Fruit fly (Drosophila melanogaster): ENCODE data around the gene CG17272.

Gene CG17272

DNA sequence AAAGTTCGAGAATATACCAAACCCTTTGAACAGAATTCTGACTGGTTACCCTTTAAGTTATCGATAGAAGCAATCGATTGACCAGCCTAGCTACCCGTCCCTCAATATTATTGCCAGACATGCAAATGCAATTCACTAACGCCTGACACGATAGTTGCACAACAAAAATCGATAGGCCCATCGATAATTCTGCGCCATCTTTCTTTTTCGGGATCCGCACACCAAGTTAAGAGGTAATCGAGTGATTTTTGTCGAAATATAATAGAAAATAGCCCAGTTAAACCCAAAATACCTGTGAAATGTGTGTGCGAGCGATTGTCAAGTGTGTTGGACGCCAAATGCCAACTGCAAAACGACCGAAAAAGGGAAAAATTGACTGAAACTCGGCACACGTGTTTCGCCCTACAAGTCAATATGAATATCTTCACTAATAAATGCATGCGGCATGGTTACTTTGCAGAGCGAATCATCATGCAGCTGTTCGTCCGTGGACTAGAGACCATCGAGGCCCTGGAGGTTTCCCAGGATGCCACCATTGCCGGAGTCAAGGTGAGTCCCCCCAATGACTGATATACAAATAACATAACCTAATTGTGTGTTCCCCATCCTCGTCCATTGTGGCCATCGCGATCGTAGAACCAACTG lies 26.5 kb upstream of the CG17272 start, which contains the start of gene RpS30 (continued):
- TF ChIP-seq CG6791 (GFP tag; IDR thresholded peaks at IDR 0.05; ENCODE audit: partially characterized antibody) (peak; percentile 97), Vsx1 (GFP tag; optimal IDR thresholded peaks at IDR 0.05) (no peak), pzg (GFP tag; optimal IDR thresholded peaks at IDR 0.05) (peak; percentile 99), lov (optimal IDR thresholded peaks at IDR 0.05) (no peak), lov (GFP tag; IDR thresholded peaks at IDR 0.05) (no peak), CG3407 (GFP tag; optimal IDR thresholded peaks at IDR 0.05) (no peak), CG4820 (GFP tag; optimal IDR thresholded peaks at IDR 0.05) (no peak), Xrp1 (GFP tag; IDR thresholded peaks at IDR 0.05) (no peak), CG5245 (GFP tag; optimal IDR thresholded peaks at IDR 0.05) (peak; percentile 35), inv (GFP tag; IDR thresholded peaks at IDR 0.05; ENCODE audit: partially characterized antibody) (peak; percentile 96), CG7987 (GFP tag; optimal IDR thresholded peaks at IDR 0.05) (peak; percentile 64), CG1647 (GFP tag; optimal IDR thresholded peaks at IDR 0.05) (no peak), Scr (GFP tag; IDR thresholded peaks at IDR 0.05; ENCODE audit: partially characterized antibody) (peak; percentile 95), CG9727 (GFP tag; optimal IDR thresholded peaks at IDR 0.05) (peak; percentile 51), CG8290 (GFP tag; optimal IDR thresholded peaks at IDR 0.05) (peak; percentile 47), CG8290 (tag; optimal IDR thresholded peaks at IDR 0.05) (peak in 1 of 2 experiments; percentile 87), seq (GFP tag; IDR thresholded peaks at IDR 0.05) (no peak), vvl (GFP tag; IDR thresholded peaks at IDR 0.05) (peak; percentile 77), Nf-YA (GFP tag; IDR thresholded peaks at IDR 0.05) (no peak), zen (tag; optimal IDR thresholded peaks at IDR 0.05) (peak; percentile 64), CG30020 (tag; optimal IDR thresholded peaks at IDR 0.05) (peak; percentile 55), CG8478 (optimal IDR thresholded peaks at IDR 0.05) (no peak), CG8944 (GFP tag; optimal IDR thresholded peaks at IDR 0.05) (no peak), cas (GFP tag; IDR thresholded peaks at IDR 0.05) (no peak), Jarid2 (GFP tag; optimal IDR thresholded peaks at IDR 0.05) (peak; percentile 35), CG32772 (GFP tag; IDR thresholded peaks at IDR 0.05) (no peak), exex (tag; optimal IDR thresholded peaks at IDR 0.05) (peak; percentile 1), CG33557 (GFP tag; optimal IDR thresholded peaks at IDR 0.05) (peak; percentile 21), CG30403 (GFP tag; optimal IDR thresholded peaks at IDR 0.05) (peak; percentile 24), Six4 (GFP tag; optimal IDR thresholded peaks at IDR 0.05) (peak; percentile 3), dan (GFP tag; IDR thresholded peaks at IDR 0.05) (no peak), sqz (GFP tag; optimal IDR thresholded peaks at IDR 0.05) (no peak), CG7786 (GFP tag; optimal IDR thresholded peaks at IDR 0.05) (peak; percentile 10), CG17361 (GFP tag; IDR thresholded peaks at IDR 0.05) (0 out of 3 replicates have a peak, but pooled peaks have one; percentile 25), danr (GFP tag; IDR thresholded peaks at IDR 0.05) (no peak), CG2199 (GFP tag; IDR thresholded peaks at IDR 0.05) (no peak), Mes4 (GFP tag; optimal IDR thresholded peaks at IDR 0.05) (peak; percentile 53), CG7928 (GFP tag; optimal IDR thresholded peaks at IDR 0.05) (peak; percentile 84), Dref (GFP tag; IDR thresholded peaks at IDR 0.05) (peak; percentile 100), CG15696 (tag; optimal IDR thresholded peaks at IDR 0.05) (peak; percentile 44), dimm (GFP tag; IDR thresholded peaks at IDR 0.05) (no peak), dpn (GFP tag; optimal IDR thresholded peaks at IDR 0.05) (peak; percentile 29 to 46), HLHmδ (GFP tag; optimal IDR thresholded peaks at IDR 0.05) (no peak), CoRest (tag; optimal IDR thresholded peaks at IDR 0.05) (peak; percentile 68), Hr3 (GFP tag; optimal IDR thresholded peaks at IDR 0.05) (no peak), CG11085 (GFP tag; IDR thresholded peaks at IDR 0.05) (no peak), slp2 (GFP tag; optimal IDR thresholded peaks at IDR 0.05) (peak; percentile 15), CG6813 (GFP tag; optimal IDR thresholded peaks at IDR 0.05) (peak; percentile 18), B-H2 (GFP tag; optimal IDR thresholded peaks at IDR 0.05) (peak; percentile 65), Sry-δ (GFP tag; optimal IDR thresholded peaks at IDR 0.05) (peak; percentile 95), CG10209 (GFP tag; optimal IDR thresholded peaks at IDR 0.05) (peak; percentile 9)
